Fruit fly (Drosophila melanogaster) whole organism, prepupa: Measurements from ENCODE around the gene CG42588.

ENCODE experiments used
- Blimp-1 ChIP-seq: fragments of 200-800 bp; sonication (Bioruptor generic); optimal IDR thresholded peaks from 3 replicates; lab custom pipeline; 2017; ENCODE audit warnings: missing biosample characterization, missing genetic modification characterization, mild to moderate bottlenecking, moderate library complexity, missing genetic modification reagents
- CG10631 ChIP-seq: fragments of 200-800 bp; sonication (Bioruptor generic); optimal IDR thresholded peaks from 2 replicates; lab custom pipeline; 2016; ENCODE audit warnings: missing biosample characterization, missing genetic modification characterization
- CG10669 ChIP-seq: fragments of 200-800 bp; sonication (Bioruptor generic); optimal IDR thresholded peaks from 3 replicates; lab custom pipeline; 2018; ENCODE audit warnings: missing biosample characterization, mild to moderate bottlenecking, missing genetic modification characterization, moderate library complexity
- CG11294 ChIP-seq: fragments of 200-800 bp; sonication (Bioruptor generic); IDR thresholded peaks from 2 replicates; pipeline ENCODE4 v1.3.6; 2022; ENCODE audit warnings: missing biosample characterization, missing genetic modification characterization
- CG11762 ChIP-seq: fragments of 200-800 bp; sonication (Bioruptor generic); optimal IDR thresholded peaks from 3 replicates; lab custom pipeline; 2016; ENCODE audit warnings: missing biosample characterization, missing genetic modification characterization; ENCODE audit not compliant: insufficient read depth
- CG15336 ChIP-seq: fragments of 200-800 bp; sonication (Bioruptor generic); IDR thresholded peaks from 2 replicates; pipeline ENCODE4 v1.3.6; 2022; ENCODE audit warnings: missing biosample characterization, missing genetic modification characterization
- CG1621 ChIP-seq: fragments of 200-800 bp; sonication (Bioruptor generic); optimal IDR thresholded peaks from 3 replicates; lab custom pipeline; 2018; ENCODE audit warnings: missing biosample characterization, mild to moderate bottlenecking, missing genetic modification characterization
- CG31627 ChIP-seq: fragments of 200-800 bp; sonication (Bioruptor generic); optimal IDR thresholded peaks from 3 replicates; lab custom pipeline; 2016; ENCODE audit warnings: missing biosample characterization, missing genetic modification characterization
- CG32006 ChIP-seq: fragments of 200-800 bp; sonication (Bioruptor generic); optimal IDR thresholded peaks from 3 replicates; lab custom pipeline; 2017; ENCODE audit warnings: missing biosample characterization, mild to moderate bottlenecking, missing genetic modification characterization
- CG34406 ChIP-seq: fragments of 200-800 bp; sonication (Bioruptor generic); optimal IDR thresholded peaks from 3 replicates; lab custom pipeline; 2016; ENCODE audit warnings: missing biosample characterization, missing genetic modification characterization
- CG3919 ChIP-seq: fragments of 200-800 bp; sonication (Bioruptor generic); optimal IDR thresholded peaks from 3 replicates; lab custom pipeline; 2016; ENCODE audit warnings: missing biosample characterization, missing genetic modification characterization
- CG4318 ChIP-seq: fragments of 200-800 bp; sonication (Bioruptor generic); optimal IDR thresholded peaks from 3 replicates; lab custom pipeline; 2017; ENCODE audit warnings: missing biosample characterization, mild to moderate bottlenecking, missing genetic modification characterization
- CG6792 ChIP-seq: fragments of 200-800 bp; sonication (Bioruptor generic); optimal IDR thresholded peaks from 3 replicates; lab custom pipeline; 2016; ENCODE audit warnings: missing biosample characterization, missing genetic modification characterization
- CG7368 ChIP-seq: fragments of 200-800 bp; sonication (Bioruptor generic); optimal IDR thresholded peaks from 3 replicates; lab custom pipeline; 2016; ENCODE audit warnings: missing biosample characterization, missing genetic modification characterization
- CG8319 ChIP-seq: fragments of 200-800 bp; sonication (Bioruptor generic); optimal IDR thresholded peaks from 3 replicates; lab custom pipeline; 2016; ENCODE audit warnings: missing biosample characterization, missing genetic modification characterization
- Eip75B ChIP-seq: fragments of 200-800 bp; sonication (Bioruptor generic); optimal IDR thresholded peaks from 3 replicates; lab custom pipeline; 2016; ENCODE audit warnings: missing biosample characterization, missing genetic modification characterization
- Eip78C ChIP-seq: fragments of 200-800 bp; sonication (Bioruptor generic); peaks from one replicate; lab custom pipeline; 2016; ENCODE audit warnings: missing biosample characterization, missing genetic modification characterization
- Ets96B ChIP-seq: fragments of 200-800 bp; optimal IDR thresholded peaks from 2 replicates; lab custom pipeline; 2019; ENCODE audit warnings: missing biosample characterization, mild to moderate bottlenecking, missing genetic modification characterization, moderate library complexity
- Gug ChIP-seq: fragments of 200-800 bp; sonication (Bioruptor generic); IDR thresholded peaks from 2 replicates; pipeline ENCODE4 v1.3.6; 2022; ENCODE audit warnings: missing biosample characterization, missing genetic modification characterization
- Hr39 ChIP-seq: fragments of 200-800 bp; sonication (Bioruptor generic); optimal IDR thresholded peaks from 2 replicates; lab custom pipeline; 2016; ENCODE audit warnings: missing biosample characterization, missing genetic modification characterization
- Hr4 ChIP-seq: fragments of 200-800 bp; sonication (Bioruptor generic); optimal IDR thresholded peaks from 3 replicates; lab custom pipeline; 2016; ENCODE audit warnings: missing biosample characterization, missing genetic modification characterization
- Lpt ChIP-seq: fragments of 200-800 bp; sonication (Bioruptor generic); optimal IDR thresholded peaks from 3 replicates; lab custom pipeline; 2016; ENCODE audit warnings: missing biosample characterization, missing genetic modification characterization
- OdsH ChIP-seq: fragments of 200-800 bp; sonication (Bioruptor generic); optimal IDR thresholded peaks from 3 replicates; lab custom pipeline; 2016; ENCODE audit warnings: missing biosample characterization, missing genetic modification characterization
- Smox ChIP-seq: fragments of 200-800 bp; sonication (Bioruptor generic); optimal IDR thresholded peaks from 3 replicates; lab custom pipeline; 2016; ENCODE audit warnings: missing biosample characterization, missing genetic modification characterization
- Sox14 ChIP-seq: fragments of 200-800 bp; sonication (Bioruptor generic); optimal IDR thresholded peaks from 3 replicates; lab custom pipeline; 2016; ENCODE audit warnings: missing biosample characterization, missing genetic modification characterization
- dac ChIP-seq: fragments of 200-800 bp; sonication (Bioruptor generic); optimal IDR thresholded peaks from 2 replicates; lab custom pipeline; 2017; ENCODE audit warnings: missing biosample characterization, mild to moderate bottlenecking, missing genetic modification characterization
- dsx ChIP-seq: fragments of 200-800 bp; optimal IDR thresholded peaks from 3 replicates; lab custom pipeline; 2019; ENCODE audit warnings: missing biosample characterization, mild to moderate bottlenecking, missing genetic modification characterization, moderate library complexity; ENCODE audit not compliant: poor library complexity, severe bottlenecking
- eg ChIP-seq: fragments of 200-800 bp; sonication (Bioruptor generic); IDR thresholded peaks from 3 replicates; pipeline ENCODE4 v1.3.6; 2022; ENCODE audit warnings: missing biosample characterization, missing genetic modification characterization
- fd59A ChIP-seq: fragments of 200-800 bp; sonication (Bioruptor generic); optimal IDR thresholded peaks from 2 replicates; lab custom pipeline; 2017; ENCODE audit warnings: missing biosample characterization, mild to moderate bottlenecking, missing genetic modification characterization, missing genetic modification reagents
- fkh ChIP-seq: fragments of 200-800 bp; sonication (Bioruptor generic); optimal IDR thresholded peaks from 3 replicates; lab custom pipeline; 2017; ENCODE audit warnings: missing biosample characterization, mild to moderate bottlenecking, missing genetic modification characterization, moderate library complexity
- lz ChIP-seq: fragments of 200-800 bp; sonication (Bioruptor generic); optimal IDR thresholded peaks from 3 replicates; lab custom pipeline; 2016; ENCODE audit warnings: missing biosample characterization, missing genetic modification characterization
- pdm3 ChIP-seq: fragments of 200-800 bp; sonication (Bioruptor generic); optimal IDR thresholded peaks from 3 replicates; lab custom pipeline; 2016; ENCODE audit warnings: missing biosample characterization, missing genetic modification characterization
- svp ChIP-seq: fragments of 200-800 bp; sonication (Bioruptor generic); peaks from one replicate; lab custom pipeline; 2016; ENCODE audit warnings: missing biosample characterization, missing genetic modification characterization
- vri ChIP-seq: fragments of 200-800 bp; sonication (Bioruptor generic); optimal IDR thresholded peaks from 3 replicates; lab custom pipeline; 2016; ENCODE audit warnings: missing biosample characterization, mild to moderate bottlenecking, missing genetic modification characterization

CG42588 gene

DNA sequence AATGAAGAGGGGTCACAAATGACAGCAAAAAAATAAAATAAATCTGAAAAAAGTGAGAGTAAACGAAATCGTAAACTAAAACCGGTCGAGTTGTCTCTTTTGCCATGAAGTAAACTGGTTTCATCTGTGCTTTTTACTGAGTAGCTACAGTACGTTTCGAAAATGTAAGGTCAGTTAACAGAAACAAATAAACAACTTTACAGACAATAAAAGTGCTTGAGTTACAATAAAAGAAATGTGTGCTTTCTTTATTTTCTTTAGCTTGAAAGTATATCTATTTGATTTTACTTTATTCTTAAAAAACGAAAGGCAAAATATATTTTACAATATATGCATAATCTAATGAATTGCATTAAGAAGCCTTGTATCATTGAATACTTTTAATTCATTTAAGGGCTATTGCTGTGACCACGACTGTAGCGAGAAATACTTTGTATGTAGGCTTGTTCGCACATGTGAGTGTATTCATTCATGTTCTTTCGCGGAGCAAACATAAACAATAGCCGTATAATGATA lies 21.1 kb upstream of the CG42588 start (continued):
- TF ChIP-seq Eip75B (GFP tag; lab: Kevin White, UChicago) (peak; percentile 90), CG11762 (GFP tag; lab: Kevin White, UChicago) (peak; percentile 71), CG6792 (GFP tag; lab: Kevin White, UChicago) (peak; percentile 85), CG10669 (GFP tag; lab: Kevin White, UChicago) (peak; percentile 85), fkh (GFP tag; lab: Kevin White, UChicago) (no peak), CG1621 (tag; lab: Kevin White, UChicago) (peak; percentile 75), Hr4 (peak; percentile 79), Ets96B (tag; lab: Kevin White, UChicago) (peak; percentile 92), CG10631 (GFP tag; lab: Kevin White, UChicago) (peak; percentile 77), CG11294 (GFP tag; lab: Robert Waterston, UW) (peak; percentile 15; the same call in 1 of the 2 replicates), svp (GFP tag; lab: Kevin White, UChicago) (peak; percentile 93), fd59A (peak; percentile 68), pdm3 (GFP tag; lab: Kevin White, UChicago) (peak; percentile 88), CG4318 (GFP tag; lab: Kevin White, UChicago) (peak; percentile 55), dac (GFP tag; lab: Kevin White, UChicago) (peak; percentile 31), CG8319 (peak; percentile 57), Hr39 (GFP tag; lab: Kevin White, UChicago) (peak; percentile 69), Lpt (GFP tag; lab: Kevin White, UChicago) (peak; percentile 77), Gug (peak; percentile 65), CG32006 (GFP tag; lab: Kevin White, UChicago) (peak; percentile 87), CG31627 (GFP tag; lab: Kevin White, UChicago) (peak; percentile 74), Sox14 (GFP tag; lab: Kevin White, UChicago) (peak; percentile 88), lz (GFP tag; lab: Kevin White, UChicago) (peak; percentile 88), CG7368 (peak; percentile 70), eg (GFP tag; lab: Robert Waterston, UW) (peak; percentile 80; the same call in 2 of the 3 replicates), CG3919 (GFP tag; lab: Kevin White, UChicago) (peak; percentile 81), vri (GFP tag; lab: Kevin White, UChicago) (peak; percentile 68), Blimp-1 (GFP tag; lab: Kevin White, UChicago) (peak; percentile 97), Smox (peak; percentile 87)

DNA sequence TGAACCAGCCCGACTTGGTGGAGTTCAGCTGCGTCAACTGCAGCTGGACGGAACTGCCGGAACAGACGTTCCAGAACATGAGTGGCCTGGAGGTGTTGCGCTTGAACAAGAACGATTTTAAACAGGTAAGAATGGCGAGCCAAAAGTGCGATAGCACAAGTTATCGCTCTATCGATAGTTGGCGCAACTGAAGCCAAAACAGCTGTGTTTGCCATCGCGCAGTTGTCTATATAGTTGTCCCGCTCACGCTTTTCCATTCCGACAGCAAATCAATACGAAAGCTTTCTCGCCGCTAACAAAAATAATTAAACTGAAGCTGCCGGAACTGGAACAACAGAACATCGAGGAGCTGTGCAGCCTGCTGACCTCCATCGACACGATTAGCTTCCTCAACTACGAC lies 19.5 kb upstream of the CG42588 start:
- no peak for TF ChIP-seq Sox14 (GFP tag; lab: Kevin White, UChicago)
- peak; percentile 90 for TF ChIP-seq fkh (GFP tag; lab: Kevin White, UChicago)
- TF ChIP-seq vri (GFP tag; lab: Kevin White, UChicago), result no peak
- peak; percentile 10 for TF ChIP-seq CG1621 (tag; lab: Kevin White, UChicago)
- TF ChIP-seq OdsH (GFP tag; lab: Kevin White, UChicago), result no peak
- TF ChIP-seq Hr4, result no peak
- no peak for TF ChIP-seq CG15336 (GFP tag; lab: Robert Waterston, UW)
- TF ChIP-seq dsx (GFP tag; lab: Kevin White, UChicago), result no peak
- no peak for TF ChIP-seq CG6792 (GFP tag; lab: Kevin White, UChicago)
- no peak for TF ChIP-seq CG34406 (GFP tag; lab: Kevin White, UChicago)
- peak; percentile 36 for TF ChIP-seq Eip78C

DNA sequence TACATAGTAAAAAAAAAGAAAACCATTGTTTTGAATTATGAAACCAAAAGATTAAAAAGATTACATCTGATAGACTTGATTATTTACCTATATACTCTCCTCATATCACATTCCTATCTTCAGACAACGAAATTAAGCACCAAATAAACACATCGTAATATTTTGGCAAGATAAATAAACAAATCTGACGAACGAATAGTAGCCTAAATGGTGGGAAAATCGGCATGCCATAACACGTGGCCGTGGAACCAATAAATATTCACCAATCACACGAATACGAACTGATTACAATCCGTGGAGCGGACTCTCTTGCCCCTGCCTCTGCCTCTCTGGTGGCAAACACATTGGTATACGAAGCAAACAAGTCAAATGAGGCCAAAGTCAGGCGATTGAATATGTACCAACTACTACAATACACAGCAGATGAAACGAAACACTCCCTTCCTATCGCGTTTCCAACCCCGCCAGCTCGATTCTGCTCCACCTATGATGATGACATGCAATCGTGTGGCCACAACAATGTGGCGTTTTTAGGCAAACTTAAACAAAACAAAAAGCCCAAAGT lies 17.9 kb upstream of the CG42588 start:
- no peak for TF ChIP-seq OdsH (GFP tag; lab: Kevin White, UChicago)
- TF ChIP-seq fkh (GFP tag; lab: Kevin White, UChicago), result peak; percentile 67
